Fruit fly (Drosophila melanogaster): ENCODE measurements around the gene CG9399.
A peak's percentile ranks its signal among the peaks of the same experiment; 100 is the strongest.

The CG9399 gene

dm6 chr3R:9618331-9618730 lies 44.3 kb upstream of the CG9399 start (continued):
- peak; percentile 95 for TF ChIP-seq sens (GFP tag)
- peak; percentile 56 for TF ChIP-seq CG33213 (GFP tag; optimal IDR thresholded peaks at IDR 0.05)
- no peak for TF ChIP-seq Stat92E (GFP tag; optimal IDR thresholded peaks at IDR 0.05)
- peak; percentile 32 for TF ChIP-seq Jarid2 (GFP tag; optimal IDR thresholded peaks at IDR 0.05)
- peak; percentile 20 for TF ChIP-seq sd (tag; optimal IDR thresholded peaks at IDR 0.05)
- TF ChIP-seq tx (GFP tag; optimal IDR thresholded peaks at IDR 0.05), result peak; percentile 50
- TF ChIP-seq H2.0 (GFP tag; IDR thresholded peaks at IDR 0.05), result peak; percentile 84
- peak; percentile 58 for TF ChIP-seq ems (GFP tag; optimal IDR thresholded peaks at IDR 0.05)
- TF ChIP-seq CG11085 (GFP tag; IDR thresholded peaks at IDR 0.05), result peak; percentile 54
- TF ChIP-seq Pdp1 (GFP tag; optimal IDR thresholded peaks at IDR 0.05), result peak; percentile 68 to 75
- TF ChIP-seq Dek (tag; optimal IDR thresholded peaks at IDR 0.05), result peak; percentile 28
- TF ChIP-seq NC2α (GFP tag; optimal IDR thresholded peaks at IDR 0.05), result peak; percentile 36
- TF ChIP-seq BEAF-32 (GFP tag; optimal IDR thresholded peaks at IDR 0.05), result no peak
- peak; percentile 71 for TF ChIP-seq CG15269 (tag; optimal IDR thresholded peaks at IDR 0.05)
- peak; percentile 61 for TF ChIP-seq CG3407 (GFP tag; optimal IDR thresholded peaks at IDR 0.05)
- TF ChIP-seq CG8359 (GFP tag; optimal IDR thresholded peaks at IDR 0.05; ENCODE audit: borderline replicate concordance), result peak; percentile 50
- no peak for TF ChIP-seq CG12744 (GFP tag; optimal IDR thresholded peaks at IDR 0.05)
- no peak for TF ChIP-seq h (optimal IDR thresholded peaks at IDR 0.05)
- no peak for TF ChIP-seq Doc3 (GFP tag; IDR thresholded peaks at IDR 0.05; ENCODE audit: partially characterized antibody)
- TF ChIP-seq ranshi (GFP tag; IDR thresholded peaks at IDR 0.05), result peak; percentile 74
- TF ChIP-seq NC2β (GFP tag; optimal IDR thresholded peaks at IDR 0.05), result peak; percentile 71
- peak; percentile 28 for TF ChIP-seq D19B (GFP tag; optimal IDR thresholded peaks at IDR 0.05)
- no peak for TF ChIP-seq z (GFP tag; IDR thresholded peaks at IDR 0.05)
- TF ChIP-seq gsb (GFP tag; IDR thresholded peaks at IDR 0.05), result no peak
- peak; percentile 86 for TF ChIP-seq HLH3B (GFP tag; IDR thresholded peaks at IDR 0.05)
- TF ChIP-seq unc-4 (GFP tag; IDR thresholded peaks at IDR 0.05; ENCODE audit: partially characterized antibody), result no peak
- TF ChIP-seq ttk (GFP tag; IDR thresholded peaks at IDR 0.05), result peak; percentile 87
- TF ChIP-seq CG13624 (GFP tag; optimal IDR thresholded peaks at IDR 0.05), result peak; percentile 58
- TF ChIP-seq run (tag; optimal IDR thresholded peaks at IDR 0.05), result peak; percentile 42
- peak; percentile 39; the same call in 1 of the 2 replicates for TF ChIP-seq CG7372 (GFP tag; IDR thresholded peaks at IDR 0.05)
- peak; percentile 79 for TF ChIP-seq dysf (GFP tag; IDR thresholded peaks at IDR 0.05)
- TF ChIP-seq rib (GFP tag; IDR thresholded peaks at IDR 0.05), result no peak
- TF ChIP-seq CG17361 (GFP tag; IDR thresholded peaks at IDR 0.05), result peak; percentile 63
- no peak for TF ChIP-seq abd-A (tag; optimal IDR thresholded peaks at IDR 0.05)
- TF ChIP-seq MESR4 (GFP tag; optimal IDR thresholded peaks at IDR 0.05), result no peak
- no peak for TF ChIP-seq bbx (GFP tag; IDR thresholded peaks at IDR 0.05; ENCODE audit: partially characterized antibody)
- TF ChIP-seq Dfd (GFP tag; optimal IDR thresholded peaks at IDR 0.05), result no peak
- TF ChIP-seq gem (tag; optimal IDR thresholded peaks at IDR 0.05), result peak; percentile 80
- TF ChIP-seq stwl (tag; optimal IDR thresholded peaks at IDR 0.05), result no peak
- TF ChIP-seq Poxn (GFP tag; IDR thresholded peaks at IDR 0.05), result no peak
- no peak for TF ChIP-seq CG14860 (GFP tag; IDR thresholded peaks at IDR 0.05; ENCODE audit: partially characterized antibody)
- TF ChIP-seq tio (GFP tag; optimal IDR thresholded peaks at IDR 0.05), result peak; percentile 42
- peak; percentile 54 for TF ChIP-seq Meics (GFP tag; optimal IDR thresholded peaks at IDR 0.05)
- TF ChIP-seq kay (GFP tag; optimal IDR thresholded peaks at IDR 0.05), result no peak
- peak; percentile 79 for TF ChIP-seq CG5245 (GFP tag; optimal IDR thresholded peaks at IDR 0.05)
- peak; percentile 66 for TF ChIP-seq bcd (GFP tag; optimal IDR thresholded peaks at IDR 0.05)
- TF ChIP-seq toy (GFP tag; IDR thresholded peaks at IDR 0.05), result peak; percentile 62; the same call in 1 of the 2 replicates
- TF ChIP-seq Hmx (GFP tag; optimal IDR thresholded peaks at IDR 0.05), result no peak
- no peak for TF ChIP-seq pita (GFP tag; optimal IDR thresholded peaks at IDR 0.05)
- TF ChIP-seq CG12219 (GFP tag; optimal IDR thresholded peaks at IDR 0.05), result peak; percentile 69
- peak; percentile 54 for TF ChIP-seq CG6813 (GFP tag; optimal IDR thresholded peaks at IDR 0.05)

Measured in whole organism, embryonic.